Fruit fly (Drosophila melanogaster) whole organism: ENCODE results near the gene Msr-110.

Experiments
- CG8478 ChIP-seq: fragments of >200 bp; optimal IDR thresholded peaks from 2 replicates; lab custom pipeline; 2018; ENCODE audit warnings: inconsistent platforms
- EcR ChIP-seq, 2 experiments: fragments of >200 bp; optimal IDR thresholded peaks; 2 replicates each; lab custom pipeline; 2017; ENCODE audit warnings: missing biosample characterization in 2 of 2, missing genetic modification characterization in 2 of 2, missing genetic modification reagents in 2 of 2
- pan ChIP-seq: fragments of >200 bp; optimal IDR thresholded peaks from 2 replicates; lab custom pipeline; 2017

- TF ChIP-seq pan (lab: Kevin White, UChicago) (no peak), EcR (GFP tag; optimal IDR thresholded peaks at IDR 0.05; lab: Kevin White, UChicago) (no peak), CG8478 (lab: Kevin White, UChicago) (no peak)
These were observed at the start of gene Msr-110 for dm6 chr3L:5577250-5578138.
